Worm (Caenorhabditis elegans) whole organism, midembryonic: ENCODE data around the gene cyp-13A11.

ENCODE experiments used
- T22C8.4 ChIP-seq: fragments of 200-800 bp; sonication (Bioruptor generic); IDR thresholded peaks from 2 replicates; pipeline ENCODE4 v1.3.6; 2022; ENCODE audit warnings: missing genetic modification characterization, missing compliant biosample characterization
- cog-1 ChIP-seq: sonication (generic microtip); optimal IDR thresholded peaks from 2 replicates; lab custom pipeline; 2016; ENCODE audit warnings: missing genetic modification characterization, missing compliant biosample characterization
- flt-1 ChIP-seq: fragments of 200-800 bp; sonication (Bioruptor generic); IDR thresholded peaks from 2 replicates; pipeline ENCODE4 v1.3.6; 2022; ENCODE audit warnings: missing genetic modification characterization, missing compliant biosample characterization
- klf-2 ChIP-seq: fragments of 200-800 bp; sonication (Bioruptor generic); conservative IDR thresholded peaks from 2 replicates; pipeline ENCODE4 v1.3.6; 2022; ENCODE audit warnings: missing genetic modification reagents, missing genetic modification characterization, missing compliant biosample characterization
- med-1 ChIP-seq: sonication (generic microtip); optimal IDR thresholded peaks from 2 replicates; lab custom pipeline; 2017; ENCODE audit warnings: missing genetic modification characterization, mild to moderate bottlenecking, missing compliant biosample characterization, antibody characterized with exemption, missing genetic modification reagents; ENCODE audit not compliant: insufficient read depth
- ref-1 ChIP-seq: fragments of 200-800 bp; sonication (Bioruptor generic); conservative IDR thresholded peaks from 2 replicates; pipeline ENCODE4 v1.3.6; 2022; ENCODE audit warnings: missing genetic modification reagents, missing genetic modification characterization, missing compliant biosample characterization
- tab-1 ChIP-seq: fragments of 200-800 bp; sonication (Bioruptor generic); IDR thresholded peaks from 2 replicates; pipeline ENCODE4 v1.3.6; 2022; ENCODE audit warnings: missing genetic modification characterization, missing compliant biosample characterization
- ztf-23 ChIP-seq: fragments of 200-800 bp; sonication (Bioruptor generic); IDR thresholded peaks from 2 replicates; pipeline ENCODE4 v1.3.6; 2022; ENCODE audit warnings: missing genetic modification reagents, missing genetic modification characterization, missing compliant biosample characterization
- ztf-29 ChIP-seq: fragments of 200-800 bp; sonication (Bioruptor generic); IDR thresholded peaks from 2 replicates; pipeline ENCODE4 v1.3.6; 2022; ENCODE audit warnings: missing genetic modification reagents, missing genetic modification characterization, missing compliant biosample characterization

Gene cyp-13A11

DNA sequence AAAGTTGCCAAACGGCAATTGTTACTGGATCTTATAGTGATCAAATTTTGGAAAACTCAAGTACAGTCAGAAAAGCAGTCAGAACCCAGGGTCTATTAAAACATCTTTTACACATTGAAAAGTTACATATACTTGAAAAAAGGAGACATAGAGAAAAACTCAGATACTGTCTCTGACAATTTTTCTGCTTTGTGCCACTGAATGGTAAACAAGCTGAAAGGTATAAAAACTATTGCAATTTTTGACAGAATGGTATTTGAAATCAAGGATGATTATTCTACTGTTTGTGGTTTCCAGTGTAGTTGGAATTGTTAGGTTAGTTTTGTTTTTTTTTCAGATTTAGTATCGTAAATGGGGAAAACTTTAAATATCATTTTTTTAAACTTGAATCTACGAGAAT is at the start of gene cyp-13A11:
Gene cyp-13A11, plus strand, starts transcription at position 266 of the 400 bp plus-strand sequence.
- TF ChIP-seq flt-1 (GFP tag; lab: Robert Waterston, UW), result no peak
- no peak for TF ChIP-seq ztf-29 (GFP tag; lab: Robert Waterston, UW)
- no peak for TF ChIP-seq med-1 (GFP tag; lab: Kevin White, UChicago)
- no peak for TF ChIP-seq ztf-23
- TF ChIP-seq klf-2 (GFP tag; lab: Robert Waterston, UW), result no peak
- no peak for TF ChIP-seq tab-1
- no peak for TF ChIP-seq T22C8.4
- TF ChIP-seq cog-1 (tag; lab: Kevin White, UChicago), result no peak

- TF ChIP-seq cog-1 (tag; lab: Kevin White, UChicago), result no peak
- no peak for TF ChIP-seq tab-1
- TF ChIP-seq flt-1 (GFP tag; lab: Robert Waterston, UW), result no peak
- no peak for TF ChIP-seq T22C8.4
- TF ChIP-seq ztf-29 (GFP tag; lab: Robert Waterston, UW), result no peak
- no peak for TF ChIP-seq med-1 (GFP tag; lab: Kevin White, UChicago)
- no peak for TF ChIP-seq klf-2 (GFP tag; lab: Robert Waterston, UW)
- no peak for TF ChIP-seq ref-1 (GFP tag; lab: Robert Waterston, UW)
- TF ChIP-seq ztf-23, result no peak
Measured at ce11 chrIII:12971828-12972379, 48.9 kb upstream of the cyp-13A11 start.

ce11 chrIII:12972398-12972797 is 48.4 kb upstream of the cyp-13A11 start, which contains the start of gene bckd-1A:
Gene bckd-1A, minus strand, starts transcription at chrIII:12972498.
- TF ChIP-seq ref-1 (GFP tag; lab: Robert Waterston, UW) (no peak), tab-1 (no peak), flt-1 (GFP tag; lab: Robert Waterston, UW) (no peak), ztf-23 (no peak), med-1 (GFP tag; lab: Kevin White, UChicago) (no peak), T22C8.4 (no peak), ztf-29 (GFP tag; lab: Robert Waterston, UW) (no peak), klf-2 (GFP tag; lab: Robert Waterston, UW) (no peak), cog-1 (tag; lab: Kevin White, UChicago) (no peak)

DNA sequence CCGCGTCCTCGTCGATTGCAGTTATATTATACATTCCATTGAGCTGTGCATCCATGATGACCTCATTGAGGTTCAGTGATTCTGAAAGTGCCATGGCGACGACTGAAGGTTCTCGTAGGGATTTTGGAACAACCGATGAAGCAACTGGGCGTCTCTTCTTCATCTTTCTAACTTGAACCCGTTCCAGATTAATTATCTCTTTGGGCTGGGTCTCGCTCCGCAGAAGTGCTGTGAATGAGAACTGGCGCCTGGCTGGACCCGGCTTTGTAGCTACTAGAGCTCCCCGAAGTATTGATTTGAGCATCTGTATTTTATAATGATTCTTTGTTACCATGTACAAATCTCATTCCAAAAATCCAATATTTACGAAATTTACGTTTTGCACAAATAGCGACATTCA is 43.2 kb upstream of the cyp-13A11 start, which contains the start of gene ZK1010.2:
Gene ZK1010.2, minus strand, starts transcription at position 304 of the 400 bp plus-strand sequence.
- TF ChIP-seq T22C8.4 (no peak), tab-1 (no peak), cog-1 (tag; lab: Kevin White, UChicago) (no peak), ztf-23 (no peak), med-1 (GFP tag; lab: Kevin White, UChicago) (no peak), klf-2 (GFP tag; lab: Robert Waterston, UW) (no peak), flt-1 (GFP tag; lab: Robert Waterston, UW) (no peak), ztf-29 (GFP tag; lab: Robert Waterston, UW) (no peak), ref-1 (GFP tag; lab: Robert Waterston, UW) (no peak)

DNA sequence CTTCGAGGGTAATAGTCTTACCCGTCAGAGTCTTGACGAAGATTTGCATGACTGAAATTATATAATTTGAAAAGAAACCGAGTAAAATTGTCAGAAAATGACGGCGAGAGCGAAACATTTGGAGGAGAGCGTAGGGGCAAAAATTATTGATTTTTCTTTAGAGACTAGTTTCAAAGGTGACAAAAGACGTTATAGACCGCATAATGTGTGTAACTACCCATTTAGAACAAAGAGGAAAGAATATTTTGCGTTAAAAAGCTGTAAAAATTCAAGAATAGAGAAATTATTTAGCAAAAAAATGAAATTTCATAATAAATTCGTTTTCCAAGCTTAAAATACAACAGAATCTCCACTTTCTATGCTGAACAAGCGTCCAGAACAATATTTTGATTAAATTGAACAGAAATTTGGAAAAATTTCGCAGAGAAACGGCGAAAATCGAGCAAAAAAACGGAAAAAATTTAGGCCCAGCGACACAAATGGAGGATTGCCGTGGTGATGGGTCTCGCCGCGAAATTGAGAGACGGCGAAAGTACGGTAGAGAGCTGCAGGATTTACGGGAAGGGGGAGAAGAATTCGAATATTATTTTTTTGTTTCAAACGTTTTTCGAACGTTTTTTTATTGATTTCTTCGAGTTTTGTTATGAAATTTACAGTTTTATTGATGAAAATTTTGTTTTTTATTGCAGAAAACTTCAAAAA is 42.2 kb upstream of the cyp-13A11 start, which contains the start of the genes ubq-2 and frg-1:
Gene ubq-2, minus strand, starts transcription at position 51 of the 702 bp plus-strand sequence.
Gene frg-1, plus strand, starts transcription at position 690 of the 702 bp plus-strand sequence.
- peak; percentile 26; the same call in 1 of the 2 replicates for TF ChIP-seq T22C8.4
- no peak for TF ChIP-seq ref-1 (GFP tag; lab: Robert Waterston, UW)
- no peak for TF ChIP-seq flt-1 (GFP tag; lab: Robert Waterston, UW)
- TF ChIP-seq klf-2 (GFP tag; lab: Robert Waterston, UW), result no peak
- TF ChIP-seq ztf-29 (GFP tag; lab: Robert Waterston, UW), result no peak
- TF ChIP-seq tab-1, result no peak
- 0 out of 2 replicates have a peak, but pooled peaks have one; percentile 25 for TF ChIP-seq ztf-23
- TF ChIP-seq cog-1 (tag; lab: Kevin White, UChicago), result peak; percentile 10
- TF ChIP-seq med-1 (GFP tag; lab: Kevin White, UChicago), result no peak

DNA sequence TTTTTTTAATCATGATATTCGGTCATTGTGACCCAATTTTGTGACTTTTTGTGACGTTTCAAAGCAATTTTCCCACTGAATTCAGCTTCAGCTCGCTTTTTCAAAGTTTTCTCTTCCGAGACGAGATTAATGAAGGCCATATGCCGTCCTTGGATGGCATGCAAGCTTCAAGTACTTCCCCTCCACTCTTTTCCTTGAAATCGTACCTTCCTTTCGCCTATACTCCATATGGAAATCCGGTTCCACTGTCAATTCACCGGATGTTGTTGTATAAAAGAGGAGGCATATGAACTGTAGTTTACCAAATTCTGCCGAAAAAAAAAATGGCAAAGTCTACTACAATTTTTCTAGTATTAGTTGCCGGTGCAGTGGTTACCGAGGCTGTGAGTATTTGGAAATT is 40.0 kb upstream of the cyp-13A11 start, which contains the start of gene ZK1010.4:
Gene ZK1010.4, plus strand, starts transcription at position 301 of the 400 bp plus-strand sequence.
- TF ChIP-seq klf-2 (GFP tag; lab: Robert Waterston, UW) (no peak), tab-1 (no peak), flt-1 (GFP tag; lab: Robert Waterston, UW) (no peak), cog-1 (tag; lab: Kevin White, UChicago) (no peak), ztf-29 (GFP tag; lab: Robert Waterston, UW) (no peak), T22C8.4 (no peak), ztf-23 (no peak), med-1 (GFP tag; lab: Kevin White, UChicago) (no peak), ref-1 (GFP tag; lab: Robert Waterston, UW) (no peak)

ce11 chrIII:12987418-12987817 is 33.4 kb upstream of the cyp-13A11 start, which contains the start of gene ZK1010.5:
Gene ZK1010.5, minus strand, starts transcription at chrIII:12987518.
- TF ChIP-seq T22C8.4 (0 out of 2 replicates have a peak, but pooled peaks have one; percentile 38), ref-1 (GFP tag; lab: Robert Waterston, UW) (no peak), med-1 (GFP tag; lab: Kevin White, UChicago) (no peak), cog-1 (tag; lab: Kevin White, UChicago) (no peak)

- TF ChIP-seq ztf-23 (no peak), T22C8.4 (no peak), ztf-29 (GFP tag; lab: Robert Waterston, UW) (no peak), klf-2 (GFP tag; lab: Robert Waterston, UW) (no peak), med-1 (GFP tag; lab: Kevin White, UChicago) (no peak), ref-1 (GFP tag; lab: Robert Waterston, UW) (no peak)
Measured at ce11 chrIII:12990997-12991396, 29.8 kb upstream of the cyp-13A11 start, which contains the start of gene ZK1010.12. Gene ZK1010.12, plus strand, starts transcription at chrIII:12991297.

- no peak for TF ChIP-seq flt-1 (GFP tag; lab: Robert Waterston, UW)
- no peak for TF ChIP-seq T22C8.4
- TF ChIP-seq ztf-23, result no peak
Measured at ce11 chrIII:12993055-12993454, 27.8 kb upstream of the cyp-13A11 start.
